Fruit fly (Drosophila melanogaster): ENCODE data around the gene Hus1-like.

DNA sequence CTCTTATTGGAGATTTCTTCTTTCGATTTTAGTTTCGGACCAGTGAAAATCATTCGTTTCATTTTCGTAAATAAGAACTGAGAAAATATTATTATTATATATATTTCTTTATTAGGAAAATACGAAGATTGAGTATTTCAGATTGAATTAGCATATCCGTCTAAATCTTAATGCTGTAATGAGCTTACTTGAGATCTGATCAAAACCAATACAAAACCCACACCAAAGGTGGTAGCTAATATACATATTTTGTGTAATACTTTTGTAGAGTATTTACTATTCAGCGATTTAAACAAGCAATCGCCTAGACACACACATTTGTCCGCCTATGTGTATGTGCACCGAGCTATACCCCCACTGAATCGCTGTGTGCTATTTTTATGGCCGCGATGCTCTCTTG, 31.2 kb downstream of the Hus1-like start:
- TF ChIP-seq Dfd (GFP tag; optimal IDR thresholded peaks at IDR 0.05) (no peak), h (GFP tag; optimal IDR thresholded peaks at IDR 0.05) (no peak), sage (GFP tag; optimal IDR thresholded peaks at IDR 0.05) (no peak)
